Fruit fly (Drosophila melanogaster) whole organism, embryonic: ENCODE results near the gene CG42538.

Experiments
- BEAF-32 ChIP-seq: fragments of 200-800 bp; sonication (Bioruptor generic); optimal IDR thresholded peaks from 3 replicates; lab custom pipeline; 2017; ENCODE audit warnings: missing biosample characterization, missing genetic modification characterization, mild to moderate bottlenecking, moderate library complexity, missing genetic modification reagents
- CG12155 ChIP-seq: fragments of 200-800 bp; sonication (Bioruptor generic); optimal IDR thresholded peaks from 3 replicates; lab custom pipeline; 2016; ENCODE audit warnings: missing biosample characterization, missing genetic modification characterization
- CG13287 ChIP-seq: fragments of 200-800 bp; sonication (Bioruptor generic); IDR thresholded peaks from 2 replicates; pipeline ENCODE4 v1.3.6; 2022; ENCODE audit warnings: missing biosample characterization, missing genetic modification characterization; ENCODE audit not compliant: partially characterized antibody
- CG13894 ChIP-seq: fragments of 200-800 bp; sonication (Bioruptor generic); optimal IDR thresholded peaks from 3 replicates; lab custom pipeline; 2018; ENCODE audit warnings: missing biosample characterization, mild to moderate bottlenecking, missing genetic modification characterization, moderate library complexity
- CG15601 ChIP-seq: fragments of 200-800 bp; sonication (Bioruptor generic); optimal IDR thresholded peaks from 3 replicates; lab custom pipeline; 2019; ENCODE audit warnings: missing biosample characterization, mild to moderate bottlenecking, missing genetic modification characterization, moderate library complexity
- CG1647 ChIP-seq: fragments of 200-800 bp; sonication (Bioruptor generic); optimal IDR thresholded peaks from 3 replicates; lab custom pipeline; 2016; ENCODE audit warnings: missing biosample characterization, missing genetic modification characterization
- CG17612 ChIP-seq: fragments of 200-800 bp; sonication (Bioruptor generic); IDR thresholded peaks from 2 replicates; pipeline ENCODE4 v1.3.6; 2022; ENCODE audit warnings: missing biosample characterization, missing genetic modification characterization
- CG18599 ChIP-seq: fragments of 200-800 bp; sonication (Bioruptor generic); optimal IDR thresholded peaks from 3 replicates; lab custom pipeline; 2017; ENCODE audit warnings: missing biosample characterization, missing genetic modification characterization, mild to moderate bottlenecking, moderate library complexity, missing genetic modification reagents
- CG2129 ChIP-seq: fragments of 200-800 bp; sonication (Bioruptor generic); IDR thresholded peaks from 2 replicates; pipeline ENCODE4 v1.3.6; 2022; ENCODE audit warnings: missing biosample characterization, missing genetic modification characterization; ENCODE audit not compliant: partially characterized antibody
- CG30431 ChIP-seq: fragments of 200-800 bp; sonication (Bioruptor generic); optimal IDR thresholded peaks from 2 replicates; lab custom pipeline; 2017; ENCODE audit warnings: missing biosample characterization, missing genetic modification characterization
- CG31441 ChIP-seq: fragments of 200-800 bp; sonication (Bioruptor generic); IDR thresholded peaks from 2 replicates; pipeline ENCODE4 v1.3.6; 2022; ENCODE audit warnings: missing biosample characterization, missing genetic modification characterization
- CG32767 ChIP-seq: fragments of 200-800 bp; sonication (Bioruptor generic); IDR thresholded peaks from 2 replicates; pipeline ENCODE4 v1.3.6; 2022; ENCODE audit warnings: missing biosample characterization, missing genetic modification characterization
- CG4360 ChIP-seq: fragments of 200-800 bp; sonication (Bioruptor generic); IDR thresholded peaks from 2 replicates; pipeline ENCODE4 v1.3.6; 2022; ENCODE audit warnings: missing biosample characterization, missing genetic modification characterization
- CG4854 ChIP-seq: fragments of 200-800 bp; sonication (Bioruptor generic); optimal IDR thresholded peaks from 2 replicates; lab custom pipeline; 2016; ENCODE audit warnings: missing biosample characterization, missing genetic modification characterization, inconsistent platforms
- CG5245 ChIP-seq: fragments of 200-800 bp; sonication (Bioruptor generic); optimal IDR thresholded peaks from 3 replicates; lab custom pipeline; 2016; ENCODE audit warnings: missing biosample characterization, missing genetic modification characterization
- CG7372 ChIP-seq: fragments of 200-800 bp; sonication (Bioruptor generic); IDR thresholded peaks from 2 replicates; pipeline ENCODE4 v1.3.6; 2022; ENCODE audit warnings: missing biosample characterization, missing genetic modification characterization
- CG8290 ChIP-seq, 3 experiments: fragments of 200-800 bp; sonication (Bioruptor generic); optimal IDR thresholded peaks; 2 replicates each; lab custom pipeline; 2016 to 2019; ENCODE audit warnings: missing biosample characterization in 3 of 3, missing genetic modification characterization in 3 of 3, mild to moderate bottlenecking in 2 of 3, moderate library complexity in 1 of 3
- CG9932 ChIP-seq: fragments of 200-800 bp; sonication (Bioruptor generic); IDR thresholded peaks from 2 replicates; pipeline ENCODE4 v1.3.6; 2022; ENCODE audit warnings: missing biosample characterization, missing genetic modification characterization
- Doc3 ChIP-seq: fragments of 200-800 bp; sonication (Bioruptor generic); IDR thresholded peaks from 3 replicates; pipeline ENCODE4 v1.3.6; 2022; ENCODE audit warnings: missing biosample characterization, missing genetic modification characterization; ENCODE audit not compliant: partially characterized antibody
- Fer1 ChIP-seq: fragments of 200-800 bp; sonication (Bioruptor generic); optimal IDR thresholded peaks from 2 replicates; lab custom pipeline; 2017; ENCODE audit warnings: missing biosample characterization, mild to moderate bottlenecking, missing genetic modification characterization
- HHEX ChIP-seq: fragments of 200-800 bp; sonication (Bioruptor generic); optimal IDR thresholded peaks from 3 replicates; lab custom pipeline; 2017; ENCODE audit warnings: missing biosample characterization, mild to moderate bottlenecking, missing genetic modification characterization, missing genetic modification reagents
- MESR4 ChIP-seq: fragments of 200-800 bp; sonication (Bioruptor generic); optimal IDR thresholded peaks from 2 replicates; lab custom pipeline; 2018; ENCODE audit warnings: missing biosample characterization, mild to moderate bottlenecking, missing genetic modification characterization, moderate library complexity
- MTF-1 ChIP-seq: fragments of 200-800 bp; sonication (Bioruptor generic); optimal IDR thresholded peaks from 2 replicates; lab custom pipeline; 2018; ENCODE audit warnings: missing biosample characterization, mild to moderate bottlenecking, missing genetic modification characterization, borderline replicate concordance
- Meics ChIP-seq: fragments of 200-800 bp; sonication (Bioruptor generic); optimal IDR thresholded peaks from 2 replicates; lab custom pipeline; 2017; ENCODE audit warnings: missing biosample characterization, mild to moderate bottlenecking, missing genetic modification characterization
- NC2β ChIP-seq: fragments of 200-800 bp; sonication (Bioruptor generic); optimal IDR thresholded peaks from 2 replicates; lab custom pipeline; 2016; ENCODE audit warnings: missing biosample characterization, missing genetic modification characterization
- Opbp ChIP-seq: fragments of 200-800 bp; sonication (Bioruptor generic); IDR thresholded peaks from 3 replicates; pipeline ENCODE4 v1.3.6; 2022; ENCODE audit warnings: missing biosample characterization, missing genetic modification characterization; ENCODE audit not compliant: partially characterized antibody
- Rfx ChIP-seq: fragments of 200-800 bp; sonication (Bioruptor generic); IDR thresholded peaks from 2 replicates; pipeline ENCODE4 v1.3.6; 2022; ENCODE audit warnings: missing biosample characterization, missing genetic modification characterization
- Scr ChIP-seq: fragments of 200-800 bp; sonication (Bioruptor generic); IDR thresholded peaks from 2 replicates; pipeline ENCODE4 v1.3.6; 2022; ENCODE audit warnings: missing biosample characterization, missing genetic modification characterization; ENCODE audit not compliant: partially characterized antibody
- Sin3A ChIP-seq: fragments of >200 bp; optimal IDR thresholded peaks from 2 replicates; lab custom pipeline; 2018
- ac ChIP-seq: fragments of 200-800 bp; sonication (Bioruptor generic); optimal IDR thresholded peaks from 3 replicates; lab custom pipeline; 2017; ENCODE audit warnings: missing biosample characterization, mild to moderate bottlenecking, missing genetic modification characterization
- al ChIP-seq: fragments of 200-800 bp; sonication (Bioruptor generic); IDR thresholded peaks from 2 replicates; pipeline ENCODE4 v1.3.6; 2022; ENCODE audit warnings: missing biosample characterization, missing genetic modification characterization
- az2 ChIP-seq: fragments of 200-800 bp; sonication (Bioruptor generic); optimal IDR thresholded peaks from 3 replicates; lab custom pipeline; 2016; ENCODE audit warnings: missing biosample characterization, missing genetic modification characterization
- bbx ChIP-seq: fragments of 200-800 bp; sonication (Bioruptor generic); IDR thresholded peaks from 2 replicates; pipeline ENCODE4 v1.3.6; 2022; ENCODE audit warnings: missing biosample characterization, missing genetic modification characterization; ENCODE audit not compliant: partially characterized antibody
- chinmo ChIP-seq: fragments of 200-800 bp; sonication (Bioruptor generic); IDR thresholded peaks from 4 replicates; pipeline ENCODE4 v1.3.6; 2022; ENCODE audit warnings: missing biosample characterization, missing genetic modification characterization; ENCODE audit not compliant: partially characterized antibody
- cwo ChIP-seq: fragments of 200-800 bp; sonication (Bioruptor generic); optimal IDR thresholded peaks from 3 replicates; lab custom pipeline; 2017; ENCODE audit warnings: missing biosample characterization, missing genetic modification characterization, mild to moderate bottlenecking, moderate library complexity, missing genetic modification reagents
- disco-r ChIP-seq: fragments of 200-800 bp; sonication (Bioruptor generic); optimal IDR thresholded peaks from 2 replicates; lab custom pipeline; 2016; ENCODE audit warnings: missing biosample characterization, missing genetic modification characterization
- dpn ChIP-seq, 2 experiments: fragments of 200-800 bp; sonication (Bioruptor generic); optimal IDR thresholded peaks; 3 replicates each; lab custom pipeline; 2016; ENCODE audit warnings: missing biosample characterization in 2 of 2, missing genetic modification characterization in 2 of 2
- eve ChIP-seq, 2 experiments: fragments of >200 bp; optimal IDR thresholded peaks; 2 replicates each; lab custom pipeline; 2017; ENCODE audit warnings: missing biosample characterization in 2 of 2, missing genetic modification characterization in 2 of 2
- gem ChIP-seq: fragments of 200-800 bp; sonication (Bioruptor generic); optimal IDR thresholded peaks from 2 replicates; lab custom pipeline; 2019; ENCODE audit warnings: missing biosample characterization, mild to moderate bottlenecking, missing genetic modification characterization, moderate library complexity
- insv ChIP-seq, 2 experiments: fragments of 200-800 bp; sonication (Bioruptor generic); optimal IDR thresholded peaks; 3 replicates each; lab custom pipeline; 2016 to 2018; ENCODE audit warnings: missing biosample characterization in 2 of 2, missing genetic modification characterization in 2 of 2
- jing ChIP-seq: fragments of 200-800 bp; sonication (Bioruptor generic); optimal IDR thresholded peaks from 2 replicates; lab custom pipeline; 2018; ENCODE audit warnings: missing biosample characterization, mild to moderate bottlenecking, missing genetic modification characterization
- luna ChIP-seq: fragments of 200-800 bp; sonication (Bioruptor generic); optimal IDR thresholded peaks from 2 replicates; lab custom pipeline; 2016; ENCODE audit warnings: missing biosample characterization, missing genetic modification characterization
- maf-S ChIP-seq: fragments of 200-800 bp; sonication (Bioruptor generic); optimal IDR thresholded peaks from 2 replicates; lab custom pipeline; 2016; ENCODE audit warnings: missing biosample characterization, missing genetic modification characterization
- nau ChIP-seq: fragments of 200-800 bp; sonication (Bioruptor generic); optimal IDR thresholded peaks from 3 replicates; lab custom pipeline; 2017; ENCODE audit warnings: missing biosample characterization, mild to moderate bottlenecking, missing genetic modification characterization, missing genetic modification reagents
- pb ChIP-seq: fragments of 200-800 bp; sonication (Bioruptor generic); optimal IDR thresholded peaks from 3 replicates; lab custom pipeline; 2016; ENCODE audit warnings: missing biosample characterization, missing genetic modification characterization
- rib ChIP-seq: fragments of 200-800 bp; sonication (Bioruptor generic); IDR thresholded peaks from 2 replicates; pipeline ENCODE4 v1.3.6; 2022; ENCODE audit warnings: missing biosample characterization, missing genetic modification characterization
- run ChIP-seq: fragments of 200-800 bp; sonication (Bioruptor generic); optimal IDR thresholded peaks from 3 replicates; lab custom pipeline; 2018; ENCODE audit warnings: missing biosample characterization, mild to moderate bottlenecking, missing genetic modification characterization
- sqz ChIP-seq: fragments of 200-800 bp; sonication (Bioruptor generic); optimal IDR thresholded peaks from 3 replicates; lab custom pipeline; 2018; ENCODE audit warnings: missing biosample characterization, mild to moderate bottlenecking, missing genetic modification characterization
- unc-4 ChIP-seq: fragments of 200-800 bp; sonication (Bioruptor generic); IDR thresholded peaks from 2 replicates; pipeline ENCODE4 v1.3.6; 2022; ENCODE audit warnings: missing biosample characterization, missing genetic modification characterization; ENCODE audit not compliant: partially characterized antibody

CG42538 gene

dm6 chr3L:16027163-16027633, 7.1 kb upstream of the CG42538 start (continued):
- no peak for TF ChIP-seq bbx (GFP tag; lab: Robert Waterston, UW)
- TF ChIP-seq NC2β = no peak
- peak in 1 of 2 experiments; percentile 56 for TF ChIP-seq dpn (GFP tag; optimal IDR thresholded peaks at IDR 0.05; lab: Kevin White, UChicago)
- no peak for TF ChIP-seq Doc3 (GFP tag; lab: Robert Waterston, UW)
- no peak for TF ChIP-seq CG2129 (GFP tag; lab: Robert Waterston, UW)
- no peak for TF ChIP-seq Fer1
- TF ChIP-seq jing (GFP tag; lab: Kevin White, UChicago) = no peak
- TF ChIP-seq MTF-1 (GFP tag; lab: Kevin White, UChicago) = peak; percentile 71
- TF ChIP-seq gem (tag; lab: Kevin White, UChicago) = peak; percentile 23
- TF ChIP-seq Rfx (GFP tag; lab: Robert Waterston, UW) = peak; percentile 49; the same call in 1 of the 2 replicates
- TF ChIP-seq sqz (GFP tag; lab: Kevin White, UChicago) = peak; percentile 96
- TF ChIP-seq al (GFP tag; lab: Robert Waterston, UW) = peak; percentile 21; the same call in 1 of the 2 replicates
- no peak for TF ChIP-seq CG4854 (GFP tag; lab: Kevin White, UChicago)
- peak; percentile 50 for TF ChIP-seq CG9932
- TF ChIP-seq eve (GFP tag; optimal IDR thresholded peaks at IDR 0.05; lab: Kevin White, UChicago) = no peak
- TF ChIP-seq az2 = peak; percentile 19
- TF ChIP-seq CG4360 (GFP tag; lab: Robert Waterston, UW) = peak; percentile 39; the same call in 1 of the 2 replicates
- no peak for TF ChIP-seq Scr (GFP tag; lab: Robert Waterston, UW)
- peak; percentile 65 for TF ChIP-seq CG15601 (tag; lab: Kevin White, UChicago)
- peak; percentile 74 for TF ChIP-seq ac (GFP tag; lab: Kevin White, UChicago)
- no peak for TF ChIP-seq CG17612 (GFP tag; lab: Robert Waterston, UW)
- TF ChIP-seq Opbp (GFP tag; lab: Robert Waterston, UW) = no peak
- TF ChIP-seq run (tag; lab: Kevin White, UChicago) = peak; percentile 24
- no peak for TF ChIP-seq Sin3A (lab: Kevin White, UChicago)
- TF ChIP-seq MESR4 (GFP tag; lab: Kevin White, UChicago) = no peak
- peak; percentile 69; the same call in 1 of the 4 replicates for TF ChIP-seq chinmo (GFP tag; lab: Robert Waterston, UW)
- TF ChIP-seq CG5245 (GFP tag; lab: Kevin White, UChicago) = no peak
- TF ChIP-seq unc-4 (GFP tag; lab: Robert Waterston, UW) = no peak
- peak; percentile 62 for TF ChIP-seq nau (GFP tag; lab: Kevin White, UChicago)
- TF ChIP-seq rib (GFP tag; lab: Robert Waterston, UW) = peak; percentile 70; the same call in 1 of the 2 replicates
- no peak for TF ChIP-seq maf-S (GFP tag; lab: Kevin White, UChicago)
- peak; percentile 76 for TF ChIP-seq cwo (GFP tag; lab: Kevin White, UChicago)
- no peak for TF ChIP-seq insv (GFP tag; optimal IDR thresholded peaks at IDR 0.05; lab: Kevin White, UChicago)
- no peak for TF ChIP-seq CG7372 (GFP tag; lab: Robert Waterston, UW)
- no peak for TF ChIP-seq BEAF-32 (GFP tag; lab: Kevin White, UChicago)
- 0 out of 2 replicates have a peak, but pooled peaks have one; percentile 18 for TF ChIP-seq CG32767 (GFP tag; lab: Robert Waterston, UW)
- peak; percentile 40; the same call in 1 of the 2 replicates for TF ChIP-seq CG31441 (GFP tag; lab: Robert Waterston, UW)
- TF ChIP-seq luna (GFP tag; lab: Kevin White, UChicago) = no peak
- no peak; the same call in 1 of the 2 replicates for TF ChIP-seq CG13287 (GFP tag; lab: Robert Waterston, UW)
- TF ChIP-seq disco-r (GFP tag; lab: Kevin White, UChicago) = no peak
- peak; percentile 47 for TF ChIP-seq Meics
- TF ChIP-seq CG18599 (GFP tag; lab: Kevin White, UChicago) = peak; percentile 7
- no peak for TF ChIP-seq CG30431
- TF ChIP-seq CG12155 = no peak
- TF ChIP-seq HHEX = peak; percentile 62
- peak; percentile 21 for TF ChIP-seq CG1647
- TF ChIP-seq CG13894 = no peak
- no peak for TF ChIP-seq CG8290 (GFP tag; optimal IDR thresholded peaks at IDR 0.05; lab: Kevin White, UChicago)
- TF ChIP-seq CG8290 (tag; optimal IDR thresholded peaks at IDR 0.05; lab: Kevin White, UChicago) = peak in 1 of 2 experiments; percentile 65
- TF ChIP-seq pb (GFP tag; lab: Kevin White, UChicago) = no peak
